Worm (Caenorhabditis elegans) whole organism, L4/young adult: ENCODE results near the gene mnm-2.

Experiments
- dao-5 ChIP-seq: sonication (generic microtip); optimal IDR thresholded peaks from 2 replicates; lab custom pipeline; 2016; ENCODE audit warnings: missing genotype, missing genetic modification characterization, moderate library complexity, missing compliant biosample characterization
- him-1 ChIP-seq: sonication (generic microtip); optimal IDR thresholded peaks from 2 replicates; lab custom pipeline; 2016; ENCODE audit warnings: missing genotype, missing genetic modification reagents, missing genetic modification characterization, missing compliant biosample characterization

ce11 chrX:7409030-7409429 is 15.7 kb downstream of the mnm-2 start:
- TF ChIP-seq him-1 (tag; lab: Kevin White, UChicago) (no peak), dao-5 (tag; lab: Kevin White, UChicago) (no peak)
